Worm (Caenorhabditis elegans) whole organism, L1 larva: ENCODE data around the gene C33F10.1.
A peak's percentile ranks its signal among the peaks of the same experiment; 100 is the strongest.

Experiments used
- C04F5.9 ChIP-seq: sonication (generic microtip); optimal IDR thresholded peaks from 2 replicates; lab custom pipeline; 2016; ENCODE audit warnings: missing genetic modification characterization, missing compliant biosample characterization
- C34B4.2 ChIP-seq: sonication (generic microtip); optimal IDR thresholded peaks from 2 replicates; lab custom pipeline; 2017; ENCODE audit warnings: mild to moderate bottlenecking, missing genetic modification characterization, missing compliant biosample characterization
- Y116A8C.19 ChIP-seq: sonication (generic microtip); optimal IDR thresholded peaks from 2 replicates; lab custom pipeline; 2016; ENCODE audit warnings: missing compliant biosample characterization, missing genetic modification characterization, borderline replicate concordance
- aly-2 ChIP-seq: fragments of 150-350 bp; optimal IDR thresholded peaks from 2 replicates; lab custom pipeline; 2014; ENCODE audit warnings: missing biosample characterization, missing genetic modification characterization
- ceh-63 ChIP-seq: fragments of 200-800 bp; sonication (Bioruptor generic); optimal IDR thresholded peaks from 2 replicates; lab custom pipeline; 2018; ENCODE audit warnings: mild to moderate bottlenecking, missing genetic modification characterization, missing compliant biosample characterization
- dpl-1 ChIP-seq, 3 experiments: fragments of 150-350 bp in 2 of 3; sonication (generic microtip) in 1 of 3; optimal IDR thresholded peaks; 2 replicates each; lab custom pipeline; 2014 to 2017; ENCODE audit warnings: missing biosample characterization in 3 of 3, missing genetic modification characterization in 3 of 3, missing genetic modification reagents in 3 of 3
- dsc-1 ChIP-seq: sonication (generic microtip); optimal IDR thresholded peaks from 2 replicates; lab custom pipeline; 2016; ENCODE audit warnings: mild to moderate bottlenecking, missing genetic modification characterization, missing compliant biosample characterization
- efl-1 ChIP-seq, 4 experiments: fragments of 150-350 bp; optimal IDR thresholded peaks in 3 of 4; peaks in 1 of 4; 1 replicate in 1 of 4; 2 replicates in 3 of 4; lab custom pipeline; 2014; ENCODE audit warnings: missing biosample characterization in 2 of 4, missing genetic modification characterization in 2 of 4, missing genetic modification reagents in 2 of 4
- efl-3 ChIP-seq: fragments of 200-800 bp; sonication (Bioruptor generic); optimal IDR thresholded peaks from 2 replicates; lab custom pipeline; 2018; ENCODE audit warnings: mild to moderate bottlenecking, missing genetic modification characterization, missing compliant biosample characterization
- egl-27 ChIP-seq, 2 experiments: fragments of 150-350 bp in 1 of 2; sonication (generic microtip); optimal IDR thresholded peaks; 3 replicates each; lab custom pipeline; 2017 to 2018; ENCODE audit warnings: missing biosample characterization in 2 of 2, missing genetic modification characterization in 2 of 2, missing genetic modification reagents in 2 of 2
- elt-3 ChIP-seq, 6 experiments: fragments of 150-350 bp in 1 of 6; sonication (generic microtip); optimal IDR thresholded peaks; 2 replicates each; lab custom pipeline; 2017 to 2018; ENCODE audit warnings: missing biosample characterization in 6 of 6, missing genetic modification characterization in 6 of 6, inconsistent platforms in 1 of 6
- ets-5 ChIP-seq: fragments of 200-800 bp; sonication (Bioruptor generic); IDR thresholded peaks from 2 replicates; pipeline ENCODE4 v1.3.6; 2022; ENCODE audit warnings: missing genetic modification characterization, missing compliant biosample characterization
- fkh-8 ChIP-seq: sonication (generic microtip); optimal IDR thresholded peaks from 2 replicates; lab custom pipeline; 2016; ENCODE audit warnings: mild to moderate bottlenecking, missing genetic modification characterization, missing compliant biosample characterization
- grh-1 ChIP-seq: fragments of 200-800 bp; sonication (Bioruptor generic); IDR thresholded peaks from 2 replicates; pipeline ENCODE4 v1.3.6; 2022; ENCODE audit warnings: missing genetic modification reagents, missing genetic modification characterization, missing compliant biosample characterization
- hpl-2 ChIP-seq: fragments of 150-350 bp; optimal IDR thresholded peaks from 2 replicates; lab custom pipeline; 2014; ENCODE audit warnings: missing biosample characterization, missing genetic modification reagents, missing genetic modification characterization
- irx-1 ChIP-seq: sonication (generic microtip); optimal IDR thresholded peaks from 2 replicates; lab custom pipeline; 2016; ENCODE audit warnings: missing genetic modification characterization, missing compliant biosample characterization
- lin-13 ChIP-seq: fragments of 150-350 bp; optimal IDR thresholded peaks from 2 replicates; lab custom pipeline; 2014; ENCODE audit warnings: missing biosample characterization, missing genetic modification reagents, missing genetic modification characterization
- lin-14 ChIP-seq: fragments of 200-800 bp; sonication (Bioruptor generic); optimal IDR thresholded peaks from 2 replicates; lab custom pipeline; 2018; ENCODE audit warnings: mild to moderate bottlenecking, missing genetic modification characterization, moderate library complexity, missing compliant biosample characterization
- lin-39 ChIP-seq: fragments of 150-350 bp; optimal IDR thresholded peaks from 2 replicates; lab custom pipeline; 2014; ENCODE audit warnings: missing biosample characterization, missing genetic modification reagents, missing genetic modification characterization
- lir-3 ChIP-seq: sonication (generic microtip); optimal IDR thresholded peaks from 2 replicates; lab custom pipeline; 2016; ENCODE audit warnings: mild to moderate bottlenecking, missing genetic modification characterization, moderate library complexity, missing compliant biosample characterization; ENCODE audit not compliant: poor library complexity
- mef-2 ChIP-seq: fragments of 150-350 bp; optimal IDR thresholded peaks from 2 replicates; lab custom pipeline; 2014; ENCODE audit warnings: missing biosample characterization, missing genetic modification characterization
- mep-1 ChIP-seq: fragments of 150-350 bp; optimal IDR thresholded peaks from 2 replicates; lab custom pipeline; 2014; ENCODE audit warnings: missing biosample characterization, missing genetic modification characterization
- nhr-11 ChIP-seq: fragments of 150-350 bp; optimal IDR thresholded peaks from 2 replicates; lab custom pipeline; 2014; ENCODE audit warnings: missing biosample characterization, missing genetic modification characterization
- nhr-12 ChIP-seq: sonication (generic microtip); optimal IDR thresholded peaks from 2 replicates; lab custom pipeline; 2017; ENCODE audit warnings: missing biosample characterization, missing genetic modification characterization
- nhr-19 ChIP-seq: fragments of 200-800 bp; sonication (Bioruptor generic); conservative IDR thresholded peaks from 2 replicates; pipeline ENCODE4 v1.3.6; 2022; ENCODE audit warnings: missing genetic modification characterization, missing compliant biosample characterization
- nhr-20 ChIP-seq: sonication (generic microtip); optimal IDR thresholded peaks from 2 replicates; lab custom pipeline; 2016; ENCODE audit warnings: mild to moderate bottlenecking, missing genetic modification characterization, missing compliant biosample characterization
- nhr-71 ChIP-seq: sonication (generic microtip); optimal IDR thresholded peaks from 2 replicates; lab custom pipeline; 2016; ENCODE audit warnings: mild to moderate bottlenecking, missing genetic modification characterization, moderate library complexity, missing compliant biosample characterization
- nhr-76 ChIP-seq: sonication (generic microtip); optimal IDR thresholded peaks from 2 replicates; lab custom pipeline; 2017; ENCODE audit warnings: missing biosample characterization, missing genetic modification characterization
- nhr-84 ChIP-seq: sonication (generic microtip); optimal IDR thresholded peaks from 2 replicates; lab custom pipeline; 2017; ENCODE audit warnings: missing biosample characterization, missing genetic modification characterization
- nhr-85 ChIP-seq: sonication (generic microtip); peaks from one replicate; lab custom pipeline; 2016; ENCODE audit warnings: missing genetic modification characterization, inconsistent platforms, missing compliant biosample characterization
- rnt-1 ChIP-seq: sonication (generic microtip); optimal IDR thresholded peaks from 2 replicates; lab custom pipeline; 2016; ENCODE audit warnings: mild to moderate bottlenecking, missing genetic modification characterization, moderate library complexity, missing compliant biosample characterization
- snu-23 ChIP-seq: sonication (generic microtip); optimal IDR thresholded peaks from 2 replicates; lab custom pipeline; 2016; ENCODE audit warnings: missing genetic modification characterization, missing compliant biosample characterization
- swsn-7 ChIP-seq: sonication (generic microtip); optimal IDR thresholded peaks from 2 replicates; lab custom pipeline; 2016; ENCODE audit warnings: missing genetic modification characterization, missing compliant biosample characterization
- tlp-1 ChIP-seq: fragments of 150-350 bp; optimal IDR thresholded peaks from 2 replicates; lab custom pipeline; 2014; ENCODE audit warnings: missing biosample characterization, missing genetic modification characterization
- unc-130 ChIP-seq: fragments of 150-350 bp; optimal IDR thresholded peaks from 2 replicates; lab custom pipeline; 2017; ENCODE audit warnings: missing biosample characterization, missing genetic modification characterization, inconsistent platforms
- unc-30 ChIP-seq: sonication (generic microtip); optimal IDR thresholded peaks from 2 replicates; lab custom pipeline; 2017; ENCODE audit warnings: missing biosample characterization, missing genetic modification characterization
- unc-62 ChIP-seq: fragments of 150-350 bp; optimal IDR thresholded peaks from 2 replicates; lab custom pipeline; 2014; ENCODE audit warnings: missing biosample characterization, missing genetic modification reagents, missing genetic modification characterization
- unc-86 ChIP-seq: sonication (generic microtip); optimal IDR thresholded peaks from 2 replicates; lab custom pipeline; 2016; ENCODE audit warnings: missing genetic modification characterization, missing compliant biosample characterization
- unc-98 ChIP-seq: fragments of 200-800 bp; sonication (Bioruptor generic); IDR thresholded peaks from 2 replicates; pipeline ENCODE4 v1.3.6; 2022; ENCODE audit warnings: missing genetic modification characterization, missing compliant biosample characterization
- zag-1 ChIP-seq: fragments of 150-350 bp; optimal IDR thresholded peaks from 2 replicates; lab custom pipeline; 2014; ENCODE audit warnings: missing biosample characterization, missing genetic modification characterization
- ztf-11 ChIP-seq, 2 experiments: sonication (generic microtip); optimal IDR thresholded peaks; 2 replicates each; lab custom pipeline; 2016 to 2017; ENCODE audit warnings: missing genetic modification characterization in 2 of 2, missing biosample characterization in 1 of 2, missing compliant biosample characterization in 1 of 2

C33F10.1 gene

DNA sequence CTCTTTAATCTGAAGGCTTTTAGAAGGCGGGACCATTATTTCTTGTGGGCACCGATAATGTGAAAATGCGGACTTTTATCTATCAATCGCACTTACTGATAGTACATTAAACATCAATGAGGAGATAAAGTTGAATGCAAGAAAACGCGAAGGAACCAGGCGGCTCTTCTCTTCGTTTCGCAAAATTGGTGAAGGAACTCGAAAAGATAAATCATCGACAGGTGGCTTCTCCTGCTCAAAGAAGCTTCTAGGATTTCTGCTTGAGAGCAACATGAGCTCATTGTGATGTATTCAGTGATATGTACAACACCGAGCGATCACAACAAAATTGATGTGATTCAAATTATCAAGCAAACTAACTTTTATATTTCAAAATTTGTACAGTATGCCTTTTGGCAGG, 29.0 kb upstream of the C33F10.1 start (continued):
- no peak for TF ChIP-seq lin-13 (GFP tag; lab: Kevin White, UChicago)
- no peak for TF ChIP-seq lin-39
- peak; percentile 43 for TF ChIP-seq lin-14
- no peak for TF ChIP-seq aly-2 (tag; lab: Kevin White, UChicago)
- no peak for TF ChIP-seq efl-3 (GFP tag; lab: Kevin White, UChicago)
- TF ChIP-seq elt-3 (tag; optimal IDR thresholded peaks at IDR 0.05; lab: Kevin White, UChicago), result no peak
- TF ChIP-seq unc-62 (GFP tag; lab: Kevin White, UChicago), result no peak
- TF ChIP-seq grh-1 (GFP tag; lab: Robert Waterston, UW), result no peak
- peak; percentile 26 for TF ChIP-seq nhr-19
- no peak for TF ChIP-seq dpl-1 (GFP tag; optimal IDR thresholded peaks at IDR 0.05; lab: Kevin White, UChicago)
- TF ChIP-seq nhr-20, result no peak
- no peak for TF ChIP-seq unc-86
- no peak for TF ChIP-seq ztf-11 (tag; optimal IDR thresholded peaks at IDR 0.05; lab: Kevin White, UChicago)
- TF ChIP-seq dsc-1 (tag; lab: Kevin White, UChicago), result no peak
- TF ChIP-seq unc-30, result no peak
- TF ChIP-seq unc-98 (GFP tag; lab: Robert Waterston, UW), result no peak
- no peak for TF ChIP-seq hpl-2 (GFP tag; lab: Kevin White, UChicago)
- TF ChIP-seq ets-5 (GFP tag; lab: Robert Waterston, UW), result no peak
- no peak for TF ChIP-seq nhr-84 (tag; lab: Kevin White, UChicago)
- no peak for TF ChIP-seq tlp-1
- no peak for TF ChIP-seq lir-3 (tag; lab: Kevin White, UChicago)
- TF ChIP-seq egl-27 (tag; optimal IDR thresholded peaks at IDR 0.05; lab: Kevin White, UChicago), result no peak
- no peak for TF ChIP-seq mef-2
- TF ChIP-seq snu-23 (GFP tag; lab: Kevin White, UChicago), result peak; percentile 30
- no peak for TF ChIP-seq nhr-11 (tag; lab: Kevin White, UChicago)
- TF ChIP-seq unc-130, result peak; percentile 24
- TF ChIP-seq rnt-1 (tag; lab: Kevin White, UChicago), result peak; percentile 51
- no peak for TF ChIP-seq fkh-8 (tag; lab: Kevin White, UChicago)
- no peak for TF ChIP-seq nhr-12 (tag; lab: Kevin White, UChicago)
- TF ChIP-seq C34B4.2 (tag; lab: Kevin White, UChicago), result no peak
- TF ChIP-seq nhr-76 (tag; lab: Kevin White, UChicago), result no peak
- TF ChIP-seq mep-1, result no peak
- no peak for TF ChIP-seq ceh-63 (GFP tag; lab: Kevin White, UChicago)
- TF ChIP-seq zag-1 (tag; lab: Kevin White, UChicago), result no peak
- no peak for TF ChIP-seq nhr-85
- TF ChIP-seq irx-1 (tag; lab: Kevin White, UChicago), result no peak

- TF ChIP-seq efl-1 (optimal IDR thresholded peaks at IDR 0.05; lab: Kevin White, UChicago) (no peak), efl-1 (GFP tag; optimal IDR thresholded peaks at IDR 0.05 in 1 of 2; lab: Kevin White, UChicago) (peak in 1 of 2 experiments; percentile 48), C04F5.9 (tag; lab: Kevin White, UChicago) (no peak)
- TF ChIP-seq, all 84 proteins: peak for 1
These were observed 28.6 kb upstream of the C33F10.1 start for ce11 chrII:4806261-4806660.

DNA sequence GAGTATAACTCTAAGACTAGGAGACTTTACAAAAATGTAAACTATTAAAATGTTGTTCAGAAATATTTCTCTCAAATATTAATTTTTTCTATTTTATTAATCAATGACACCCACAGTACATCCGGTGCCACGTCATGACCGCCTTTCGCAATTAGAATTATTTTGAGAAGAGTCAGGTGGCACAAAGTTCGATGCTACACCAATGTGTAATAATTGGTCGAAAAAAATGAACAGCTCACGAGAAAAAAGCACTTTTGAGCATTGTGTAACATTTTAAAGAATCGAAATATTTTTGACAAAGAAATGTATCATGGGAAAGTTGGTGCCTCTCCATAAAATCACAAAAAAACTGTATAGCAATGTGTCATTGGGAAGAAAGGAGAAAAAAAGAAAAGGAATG, 28.1 kb upstream of the C33F10.1 start:
- TF ChIP-seq nhr-71 (tag; lab: Kevin White, UChicago), result peak; percentile 32
- peak; percentile 55 for TF ChIP-seq lin-14
- TF ChIP-seq swsn-7 (tag; lab: Kevin White, UChicago), result no peak
- peak; percentile 56 for TF ChIP-seq rnt-1 (tag; lab: Kevin White, UChicago)
- no peak for TF ChIP-seq Y116A8C.19 (tag; lab: Kevin White, UChicago)
